Worm (Caenorhabditis elegans) whole organism, young adult: ENCODE measurements around the gene nkcc-1.
A peak's percentile ranks its signal among the peaks of the same experiment; 100 is the strongest.

Source experiments
- B0019.2 ChIP-seq: fragments of 200-800 bp; sonication (Bioruptor generic); conservative IDR thresholded peaks from 2 replicates; pipeline ENCODE4 v1.3.6; 2022; ENCODE audit warnings: missing genetic modification reagents, missing genetic modification characterization, missing compliant biosample characterization
- C06A6.2 ChIP-seq: fragments of 200-800 bp; sonication (Bioruptor generic); conservative IDR thresholded peaks from 2 replicates; pipeline ENCODE4 v1.3.6; 2022; ENCODE audit warnings: missing genetic modification characterization, missing compliant biosample characterization
- F10E7.11 ChIP-seq: sonication (generic microtip); optimal IDR thresholded peaks from 2 replicates; lab custom pipeline; 2017; ENCODE audit warnings: mild to moderate bottlenecking, missing genetic modification characterization, moderate library complexity, missing compliant biosample characterization
- F22D6.2 ChIP-seq: sonication (generic microtip); optimal IDR thresholded peaks from 2 replicates; lab custom pipeline; 2016; ENCODE audit warnings: mild to moderate bottlenecking, missing genetic modification characterization, missing compliant biosample characterization
- F23B12.7 ChIP-seq: sonication (generic microtip); optimal IDR thresholded peaks from 2 replicates; lab custom pipeline; 2017; ENCODE audit warnings: missing genetic modification characterization, mild to moderate bottlenecking, missing compliant biosample characterization, antibody characterized with exemption, moderate library complexity; ENCODE audit not compliant: insufficient read depth
- F39B2.1 ChIP-seq: fragments of 200-800 bp; sonication (Bioruptor generic); IDR thresholded peaks from 2 replicates; pipeline ENCODE4 v1.3.6; 2022; ENCODE audit warnings: missing genetic modification reagents, missing genetic modification characterization, missing compliant biosample characterization
- Y67H2A.10 ChIP-seq: fragments of 200-800 bp; sonication (Bioruptor generic); conservative IDR thresholded peaks from 2 replicates; pipeline ENCODE4 v1.3.6; 2022; ENCODE audit warnings: missing genetic modification reagents, missing genetic modification characterization, missing compliant biosample characterization
- Y95B8A.8 ChIP-seq: fragments of 200-800 bp; sonication (Bioruptor generic); IDR thresholded peaks from 2 replicates; pipeline ENCODE4 v1.3.6; 2022; ENCODE audit warnings: missing genetic modification reagents, missing genetic modification characterization, missing compliant biosample characterization
- aptf-3 ChIP-seq: fragments of 200-800 bp; sonication (Bioruptor generic); IDR thresholded peaks from 2 replicates; pipeline ENCODE4 v1.3.6; 2022; ENCODE audit warnings: missing genetic modification characterization, missing compliant biosample characterization
- bed-1 ChIP-seq: fragments of 200-800 bp; sonication (Bioruptor generic); IDR thresholded peaks from 2 replicates; pipeline ENCODE4 v1.3.6; 2022; ENCODE audit warnings: missing genetic modification reagents, missing genetic modification characterization, missing compliant biosample characterization
- cebp-2 ChIP-seq: fragments of 200-800 bp; sonication (Bioruptor generic); IDR thresholded peaks from 2 replicates; pipeline ENCODE4 v1.3.6; 2022; ENCODE audit warnings: missing genetic modification characterization, missing compliant biosample characterization
- ceh-40 ChIP-seq: fragments of 200-800 bp; sonication (Bioruptor generic); IDR thresholded peaks from 2 replicates; pipeline ENCODE4 v1.3.6; 2022; ENCODE audit warnings: missing genetic modification characterization, missing compliant biosample characterization
- ceh-79 ChIP-seq: sonication (generic microtip); optimal IDR thresholded peaks from 2 replicates; lab custom pipeline; 2017; ENCODE audit warnings: mild to moderate bottlenecking, missing genetic modification characterization, missing compliant biosample characterization
- die-1 ChIP-seq: sonication (generic microtip); optimal IDR thresholded peaks from 2 replicates; lab custom pipeline; 2016; ENCODE audit warnings: missing genotype, mild to moderate bottlenecking, missing genetic modification characterization, missing compliant biosample characterization
- dox-1 ChIP-seq: fragments of 200-800 bp; sonication (Bioruptor generic); IDR thresholded peaks from 2 replicates; pipeline ENCODE4 v1.3.6; 2022; ENCODE audit warnings: missing genetic modification reagents, missing genetic modification characterization, missing compliant biosample characterization
- dpl-1 ChIP-seq: fragments of 150-350 bp; optimal IDR thresholded peaks from 2 replicates; lab custom pipeline; 2014; ENCODE audit warnings: missing biosample characterization, missing genetic modification reagents, missing genetic modification characterization
- ets-4 ChIP-seq: fragments of 200-800 bp; sonication (Bioruptor generic); optimal IDR thresholded peaks from 2 replicates; lab custom pipeline; 2018; ENCODE audit warnings: mild to moderate bottlenecking, missing genetic modification characterization, missing compliant biosample characterization
- fkh-3 ChIP-seq: sonication (generic microtip); optimal IDR thresholded peaks from 2 replicates; lab custom pipeline; 2016; ENCODE audit warnings: mild to moderate bottlenecking, missing genetic modification characterization, missing compliant biosample characterization
- him-1 ChIP-seq: sonication (generic microtip); optimal IDR thresholded peaks from 2 replicates; lab custom pipeline; 2016; ENCODE audit warnings: missing genotype, missing genetic modification reagents, missing genetic modification characterization, missing compliant biosample characterization
- hmg-1.2 ChIP-seq: fragments of 200-800 bp; sonication (Bioruptor generic); IDR thresholded peaks from 2 replicates; pipeline ENCODE4 v1.3.6; 2022; ENCODE audit warnings: missing genetic modification reagents, missing genetic modification characterization, missing compliant biosample characterization
- madf-6 ChIP-seq: fragments of 200-800 bp; sonication (Bioruptor generic); IDR thresholded peaks from 2 replicates; pipeline ENCODE4 v1.3.6; 2022; ENCODE audit warnings: missing genetic modification reagents, missing genetic modification characterization, missing compliant biosample characterization
- madf-8 ChIP-seq: fragments of 200-800 bp; sonication (Bioruptor generic); conservative IDR thresholded peaks from 2 replicates; pipeline ENCODE4 v1.3.6; 2022; ENCODE audit warnings: missing genetic modification reagents, missing genetic modification characterization, missing compliant biosample characterization
- mes-4 ChIP-seq: sonication (generic microtip); optimal IDR thresholded peaks from 2 replicates; lab custom pipeline; 2016; ENCODE audit warnings: missing genotype, missing genetic modification characterization, missing compliant biosample characterization
- mxl-1 ChIP-seq: sonication (generic microtip); optimal IDR thresholded peaks from 2 replicates; lab custom pipeline; 2016; ENCODE audit warnings: missing genetic modification characterization, missing compliant biosample characterization
- nfya-1 ChIP-seq: sonication (generic microtip); optimal IDR thresholded peaks from 2 replicates; lab custom pipeline; 2017; ENCODE audit warnings: antibody characterized with exemption, missing compliant biosample characterization, missing genetic modification characterization, borderline replicate concordance; ENCODE audit not compliant: insufficient read depth
- nfya-2 ChIP-seq: fragments of 200-800 bp; sonication (Bioruptor generic); IDR thresholded peaks from 2 replicates; pipeline ENCODE4 v1.3.6; 2022; ENCODE audit warnings: missing genetic modification reagents, missing genetic modification characterization, missing compliant biosample characterization
- nhr-179 ChIP-seq: sonication (generic microtip); optimal IDR thresholded peaks from 2 replicates; lab custom pipeline; 2016; ENCODE audit warnings: mild to moderate bottlenecking, missing genetic modification characterization, missing compliant biosample characterization
- nhr-90 ChIP-seq: sonication (generic microtip); optimal IDR thresholded peaks from 2 replicates; lab custom pipeline; 2016; ENCODE audit warnings: missing genotype, mild to moderate bottlenecking, missing genetic modification characterization, missing compliant biosample characterization
- rpc-1 ChIP-seq, 2 experiments: fragments of 150-350 bp in 1 of 2; sonication (generic microtip) in 1 of 2; optimal IDR thresholded peaks; 2 replicates each; lab custom pipeline; 2014 to 2018; ENCODE audit warnings: missing biosample characterization in 1 of 2, missing genetic modification characterization in 1 of 2, missing genetic modification reagents in 1 of 2, missing genotype in 1 of 2
- sdz-38 ChIP-seq: sonication (generic microtip); optimal IDR thresholded peaks from 2 replicates; lab custom pipeline; 2016; ENCODE audit warnings: missing genotype, missing genetic modification characterization, missing compliant biosample characterization
- sea-2 ChIP-seq: fragments of 200-800 bp; sonication (Bioruptor generic); IDR thresholded peaks from 2 replicates; pipeline ENCODE4 v1.3.6; 2022; ENCODE audit warnings: missing genetic modification characterization, missing compliant biosample characterization
- snpc-4 ChIP-seq, 5 experiments: fragments of 150-350 bp in 1 of 5; sonication (generic microtip) in 4 of 5; optimal IDR thresholded peaks; 2 replicates each; lab custom pipeline; 2014 to 2018; ENCODE audit warnings: missing genetic modification characterization in 5 of 5, missing biosample characterization in 3 of 5, antibody characterized with exemption in 2 of 5, mild to moderate bottlenecking in 2 of 5, missing compliant biosample characterization in 2 of 5, missing genotype in 2 of 5, moderate library complexity in 2 of 5, missing genetic modification reagents in 1 of 5
- unc-62 ChIP-seq: fragments of 150-350 bp; optimal IDR thresholded peaks from 2 replicates; lab custom pipeline; 2014; ENCODE audit warnings: missing biosample characterization, missing genetic modification reagents, missing genetic modification characterization

Gene nkcc-1

ce11 chrIV:14069760-14070159 is 54.1 kb downstream of the nkcc-1 start, which contains the start of gene lst-4:
lst-4 (minus strand) TSS chrIV:14069860.
- TF ChIP-seq dox-1 (GFP tag; lab: Robert Waterston, UW) (no peak), hmg-1.2 (GFP tag; lab: Robert Waterston, UW) (no peak), him-1 (tag; lab: Kevin White, UChicago) (no peak), nhr-179 (tag; lab: Kevin White, UChicago) (no peak), bed-1 (GFP tag; lab: Robert Waterston, UW) (no peak), C06A6.2 (GFP tag; lab: Robert Waterston, UW) (no peak), Y67H2A.10 (GFP tag; lab: Robert Waterston, UW) (no peak), sea-2 (GFP tag; lab: Robert Waterston, UW) (no peak), nfya-2 (GFP tag; lab: Robert Waterston, UW) (no peak), sdz-38 (tag; lab: Kevin White, UChicago) (no peak), B0019.2 (GFP tag; lab: Robert Waterston, UW) (no peak), unc-62 (GFP tag; lab: Kevin White, UChicago) (no peak), rpc-1 (optimal IDR thresholded peaks at IDR 0.05; lab: Kevin White, UChicago) (no peak), rpc-1 (tag; optimal IDR thresholded peaks at IDR 0.05; lab: Kevin White, UChicago) (no peak), F39B2.1 (GFP tag; lab: Robert Waterston, UW) (no peak), nfya-1 (tag; lab: Kevin White, UChicago) (no peak), mes-4 (tag; lab: Kevin White, UChicago) (no peak), ets-4 (no peak)

- no peak for TF ChIP-seq ceh-79 (tag; lab: Kevin White, UChicago)
- no peak for TF ChIP-seq die-1 (tag; lab: Kevin White, UChicago)
- 0 out of 2 replicates have a peak, but pooled peaks have one; percentile 50 for TF ChIP-seq cebp-2 (GFP tag; lab: Robert Waterston, UW)
- no peak for TF ChIP-seq fkh-3 (tag; lab: Kevin White, UChicago)
- TF ChIP-seq F23B12.7 (tag; lab: Kevin White, UChicago), result no peak
- TF ChIP-seq Y95B8A.8 (GFP tag; lab: Robert Waterston, UW), result no peak
Observed at ce11 chrIV:14066403-14066802, 57.5 kb downstream of the nkcc-1 start.

- no peak for TF ChIP-seq nhr-90 (tag; lab: Kevin White, UChicago)
- peak; percentile 23; the same call in 1 of the 2 replicates for TF ChIP-seq madf-6 (GFP tag; lab: Robert Waterston, UW)
- no peak for TF ChIP-seq dpl-1 (GFP tag; lab: Kevin White, UChicago)
- no peak for TF ChIP-seq ceh-40 (GFP tag; lab: Robert Waterston, UW)
- TF ChIP-seq F22D6.2 (tag; lab: Kevin White, UChicago), result no peak
- no peak for TF ChIP-seq madf-8 (GFP tag; lab: Robert Waterston, UW)
- no peak for TF ChIP-seq F10E7.11 (tag; lab: Kevin White, UChicago)
- no peak for TF ChIP-seq mxl-1 (tag; lab: Kevin White, UChicago)
- TF ChIP-seq aptf-3 (GFP tag; lab: Robert Waterston, UW), result no peak
- TF ChIP-seq snpc-4 (GFP tag; optimal IDR thresholded peaks at IDR 0.05; lab: Kevin White, UChicago), result no peak
- TF ChIP-seq snpc-4 (tag; optimal IDR thresholded peaks at IDR 0.05; lab: Kevin White, UChicago), result peak in 1 of 4 experiments; percentile 74
Observed at ce11 chrIV:14060612-14061011, 63.2 kb downstream of the nkcc-1 start, which contains the start of gene Y37A1B.4. Y37A1B.4 (minus strand) TSS chrIV:14060712.
